Worm (Caenorhabditis elegans): ENCODE data around the gene C23F12.9.

DNA sequence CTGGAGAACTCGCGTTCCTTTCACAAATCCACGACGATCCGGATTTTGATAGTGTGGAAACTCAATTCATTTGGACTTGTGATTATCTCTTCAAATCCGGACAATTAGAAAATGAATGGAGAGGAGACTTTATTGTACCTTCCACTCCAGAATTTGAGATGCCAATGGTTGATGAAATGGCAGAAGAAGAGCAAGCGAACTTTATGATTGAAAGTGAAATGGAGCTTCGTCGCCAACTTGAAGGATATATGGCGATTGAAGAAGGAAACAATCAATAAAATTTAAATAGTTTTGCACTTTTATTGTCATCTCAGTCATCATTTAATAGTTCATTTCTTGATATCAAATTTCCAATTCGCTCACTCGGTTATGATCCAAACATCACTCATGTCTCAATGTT, 5.2 kb upstream of the C23F12.9 start:
- no peak for TF ChIP-seq flt-1 (GFP tag; IDR thresholded peaks at IDR 0.05)
- no peak for TF ChIP-seq tab-1 (GFP tag; IDR thresholded peaks at IDR 0.05)
- TF ChIP-seq cog-1 (tag; optimal IDR thresholded peaks at IDR 0.05), result no peak
- TF ChIP-seq med-1 (GFP tag; optimal IDR thresholded peaks at IDR 0.05; ENCODE audit: insufficient read depth), result no peak
- TF ChIP-seq ztf-29 (GFP tag; IDR thresholded peaks at IDR 0.05), result no peak
- TF ChIP-seq ztf-23 (GFP tag; IDR thresholded peaks at IDR 0.05), result no peak
- TF ChIP-seq ref-1 (GFP tag; conservative IDR thresholded peaks at IDR 0.05), result no peak
